Worm (Caenorhabditis elegans) whole organism, young adult: Measurements from ENCODE around the gene R12B2.2.
A peak's percentile ranks its signal among the peaks of the same experiment; 100 is the strongest.

Experiments used
- B0019.2 ChIP-seq: fragments of 200-800 bp; sonication (Bioruptor generic); conservative IDR thresholded peaks from 2 replicates; pipeline ENCODE4 v1.3.6; 2022; ENCODE audit warnings: missing genetic modification reagents, missing genetic modification characterization, missing compliant biosample characterization
- B0336.3 ChIP-seq: fragments of 200-800 bp; sonication (Bioruptor generic); IDR thresholded peaks from 2 replicates; pipeline ENCODE4 v1.3.6; 2022; ENCODE audit warnings: missing genetic modification characterization, missing compliant biosample characterization
- F23B12.7 ChIP-seq: sonication (generic microtip); optimal IDR thresholded peaks from 2 replicates; lab custom pipeline; 2017; ENCODE audit warnings: missing genetic modification characterization, mild to moderate bottlenecking, missing compliant biosample characterization, antibody characterized with exemption, moderate library complexity; ENCODE audit not compliant: insufficient read depth
- F37B4.10 ChIP-seq: fragments of 200-800 bp; sonication (Bioruptor generic); IDR thresholded peaks from 2 replicates; pipeline ENCODE4 v1.3.6; 2022; ENCODE audit warnings: missing genetic modification characterization, missing compliant biosample characterization
- F49E8.2 ChIP-seq: sonication (generic microtip); optimal IDR thresholded peaks from 3 replicates; lab custom pipeline; 2017; ENCODE audit warnings: missing genetic modification characterization, mild to moderate bottlenecking, missing compliant biosample characterization, antibody characterized with exemption, moderate library complexity; ENCODE audit not compliant: insufficient read depth
- F55B11.4 ChIP-seq: sonication (generic microtip); optimal IDR thresholded peaks from 2 replicates; lab custom pipeline; 2016; ENCODE audit warnings: missing compliant biosample characterization, missing genetic modification characterization, borderline replicate concordance; ENCODE audit not compliant: insufficient read depth
- F57A8.1 ChIP-seq: fragments of 200-800 bp; sonication (Bioruptor generic); optimal IDR thresholded peaks from 2 replicates; lab custom pipeline; 2018; ENCODE audit warnings: mild to moderate bottlenecking, missing genetic modification characterization, moderate library complexity, missing compliant biosample characterization
- Y53G8AR.9 ChIP-seq: fragments of 200-800 bp; sonication (Bioruptor generic); conservative IDR thresholded peaks from 2 replicates; pipeline ENCODE4 v1.3.6; 2022; ENCODE audit warnings: missing genetic modification reagents, missing genetic modification characterization, missing compliant biosample characterization
- Y79H2A.3 ChIP-seq: fragments of 200-800 bp; sonication (Bioruptor generic); conservative IDR thresholded peaks from 2 replicates; pipeline ENCODE4 v1.3.6; 2022; ENCODE audit warnings: missing genetic modification reagents, missing genetic modification characterization, missing compliant biosample characterization
- attf-3 ChIP-seq: fragments of 200-800 bp; sonication (Bioruptor generic); conservative IDR thresholded peaks from 2 replicates; pipeline ENCODE4 v1.3.6; 2022; ENCODE audit warnings: missing genetic modification reagents, missing genetic modification characterization, missing compliant biosample characterization
- bed-1 ChIP-seq: fragments of 200-800 bp; sonication (Bioruptor generic); IDR thresholded peaks from 2 replicates; pipeline ENCODE4 v1.3.6; 2022; ENCODE audit warnings: missing genetic modification reagents, missing genetic modification characterization, missing compliant biosample characterization
- cebp-1 ChIP-seq, 2 experiments: fragments of 200-800 bp in 1 of 2; sonication (Bioruptor generic) in 1 of 2; sonication (generic microtip) in 1 of 2; IDR thresholded peaks in 1 of 2; optimal IDR thresholded peaks in 1 of 2; 2 replicates each; pipeline versions ENCODE4 v1.3.6 to Lab custom; 2017 to 2022; ENCODE audit warnings: missing compliant biosample characterization in 2 of 2, missing genetic modification characterization in 2 of 2, mild to moderate bottlenecking in 1 of 2, missing genetic modification reagents in 1 of 2, moderate library complexity in 1 of 2
- ceh-58 ChIP-seq: fragments of 200-800 bp; sonication (Bioruptor generic); IDR thresholded peaks from 2 replicates; pipeline ENCODE4 v1.3.6; 2022; ENCODE audit warnings: missing genetic modification characterization, missing compliant biosample characterization
- chd-7 ChIP-seq: sonication (generic microtip); optimal IDR thresholded peaks from 2 replicates; lab custom pipeline; 2016; ENCODE audit warnings: mild to moderate bottlenecking, missing genetic modification characterization, moderate library complexity, missing compliant biosample characterization
- dox-1 ChIP-seq: fragments of 200-800 bp; sonication (Bioruptor generic); IDR thresholded peaks from 2 replicates; pipeline ENCODE4 v1.3.6; 2022; ENCODE audit warnings: missing genetic modification reagents, missing genetic modification characterization, missing compliant biosample characterization
- ekl-4 ChIP-seq: fragments of 200-800 bp; sonication (Bioruptor generic); IDR thresholded peaks from 2 replicates; pipeline ENCODE4 v1.3.6; 2022; ENCODE audit warnings: missing genetic modification reagents, missing genetic modification characterization, missing compliant biosample characterization
- gei-17 ChIP-seq: fragments of 200-800 bp; sonication (Bioruptor generic); optimal IDR thresholded peaks from 2 replicates; lab custom pipeline; 2018; ENCODE audit warnings: mild to moderate bottlenecking, missing genetic modification characterization, missing compliant biosample characterization
- hlh-12 ChIP-seq: sonication (generic microtip); optimal IDR thresholded peaks from 2 replicates; lab custom pipeline; 2016; ENCODE audit warnings: missing genetic modification characterization, missing compliant biosample characterization
- hmg-20 ChIP-seq: fragments of 200-800 bp; sonication (Bioruptor generic); IDR thresholded peaks from 2 replicates; pipeline ENCODE4 v1.3.6; 2022; ENCODE audit warnings: missing genetic modification reagents, missing genetic modification characterization, missing compliant biosample characterization
- hsf-1 ChIP-seq: fragments of 200-800 bp; sonication (Bioruptor generic); IDR thresholded peaks from 2 replicates; pipeline ENCODE4 v1.3.6; 2022; ENCODE audit warnings: missing genetic modification reagents, missing genetic modification characterization, missing compliant biosample characterization
- let-526 ChIP-seq: fragments of 200-800 bp; sonication (Bioruptor generic); IDR thresholded peaks from 2 replicates; pipeline ENCODE4 v1.3.6; 2022; ENCODE audit warnings: missing genetic modification reagents, missing genetic modification characterization, missing compliant biosample characterization
- let-607 ChIP-seq, 2 experiments: fragments of 200-800 bp in 1 of 2; sonication (Bioruptor generic) in 1 of 2; sonication (generic microtip) in 1 of 2; optimal IDR thresholded peaks; 2 replicates each; lab custom pipeline; 2016 to 2018; ENCODE audit warnings: mild to moderate bottlenecking in 2 of 2, missing compliant biosample characterization in 2 of 2, missing genetic modification characterization in 2 of 2, moderate library complexity in 2 of 2, missing genotype in 1 of 2
- lin-40 ChIP-seq: sonication (generic microtip); optimal IDR thresholded peaks from 2 replicates; lab custom pipeline; 2016; ENCODE audit warnings: missing genetic modification characterization, mild to moderate bottlenecking, missing compliant biosample characterization, missing genotype, missing genetic modification reagents
- lin-54 ChIP-seq: fragments of 200-800 bp; sonication (Bioruptor generic); optimal IDR thresholded peaks from 2 replicates; lab custom pipeline; 2018; ENCODE audit warnings: mild to moderate bottlenecking, missing genetic modification characterization, missing compliant biosample characterization
- lir-1 ChIP-seq: fragments of 200-800 bp; sonication (Bioruptor generic); conservative IDR thresholded peaks from 2 replicates; pipeline ENCODE4 v1.3.6; 2022; ENCODE audit warnings: missing genetic modification reagents, missing genetic modification characterization, missing compliant biosample characterization
- madf-10 ChIP-seq: sonication (generic microtip); optimal IDR thresholded peaks from 2 replicates; lab custom pipeline; 2016; ENCODE audit warnings: mild to moderate bottlenecking, missing genetic modification characterization, missing compliant biosample characterization
- madf-3 ChIP-seq: fragments of 200-800 bp; sonication (Bioruptor generic); IDR thresholded peaks from 2 replicates; pipeline ENCODE4 v1.3.6; 2022; ENCODE audit warnings: missing genetic modification reagents, missing genetic modification characterization, missing compliant biosample characterization
- mel-28 ChIP-seq: sonication (generic microtip); optimal IDR thresholded peaks from 2 replicates; lab custom pipeline; 2016; ENCODE audit warnings: borderline replicate concordance, mild to moderate bottlenecking, missing genetic modification characterization, missing compliant biosample characterization
- mxl-1 ChIP-seq: sonication (generic microtip); optimal IDR thresholded peaks from 2 replicates; lab custom pipeline; 2016; ENCODE audit warnings: missing genetic modification characterization, missing compliant biosample characterization
- nhr-27 ChIP-seq: fragments of 200-800 bp; sonication (Bioruptor generic); optimal IDR thresholded peaks from 2 replicates; lab custom pipeline; 2018; ENCODE audit warnings: mild to moderate bottlenecking, missing genetic modification characterization, moderate library complexity, missing compliant biosample characterization
- nhr-80 ChIP-seq: sonication (generic microtip); optimal IDR thresholded peaks from 2 replicates; lab custom pipeline; 2016; ENCODE audit warnings: missing genetic modification characterization, missing compliant biosample characterization
- pbrm-1 ChIP-seq: fragments of 200-800 bp; sonication (Bioruptor generic); IDR thresholded peaks from 2 replicates; pipeline ENCODE4 v1.3.6; 2022; ENCODE audit warnings: missing genetic modification reagents, missing genetic modification characterization, missing compliant biosample characterization
- sea-2 ChIP-seq: fragments of 200-800 bp; sonication (Bioruptor generic); IDR thresholded peaks from 2 replicates; pipeline ENCODE4 v1.3.6; 2022; ENCODE audit warnings: missing genetic modification characterization, missing compliant biosample characterization
- snpc-1.3 ChIP-seq: sonication (generic microtip); optimal IDR thresholded peaks from 2 replicates; lab custom pipeline; 2017; ENCODE audit warnings: missing genetic modification characterization, mild to moderate bottlenecking, missing compliant biosample characterization, antibody characterized with exemption, moderate library complexity, missing genotype, missing genetic modification reagents; ENCODE audit not compliant: insufficient read depth
- snpc-3.4 ChIP-seq: sonication (generic microtip); optimal IDR thresholded peaks from 2 replicates; lab custom pipeline; 2017; ENCODE audit warnings: missing genetic modification characterization, mild to moderate bottlenecking, missing compliant biosample characterization, antibody characterized with exemption, moderate library complexity, missing genotype, missing genetic modification reagents
- zfh-2 ChIP-seq: fragments of 200-800 bp; sonication (Bioruptor generic); conservative IDR thresholded peaks from 2 replicates; pipeline ENCODE4 v1.3.6; 2022; ENCODE audit warnings: missing genetic modification reagents, missing genetic modification characterization, missing compliant biosample characterization
- ztf-18 ChIP-seq: sonication (generic microtip); optimal IDR thresholded peaks from 2 replicates; lab custom pipeline; 2016; ENCODE audit warnings: missing genotype, mild to moderate bottlenecking, missing genetic modification characterization, missing compliant biosample characterization
- ztf-22 ChIP-seq: fragments of 200-800 bp; sonication (Bioruptor generic); optimal IDR thresholded peaks from 2 replicates; lab custom pipeline; 2018; ENCODE audit warnings: mild to moderate bottlenecking, missing genetic modification characterization, moderate library complexity, missing compliant biosample characterization
- ztf-25 ChIP-seq: fragments of 200-800 bp; sonication (Bioruptor generic); IDR thresholded peaks from 2 replicates; pipeline ENCODE4 v1.3.6; 2022; ENCODE audit warnings: missing genetic modification reagents, missing genetic modification characterization, missing compliant biosample characterization
- ztf-26 ChIP-seq: sonication (generic microtip); optimal IDR thresholded peaks from 2 replicates; lab custom pipeline; 2017; ENCODE audit warnings: missing genetic modification characterization, missing compliant biosample characterization
- ztf-6 ChIP-seq: fragments of 200-800 bp; sonication (Bioruptor generic); IDR thresholded peaks from 2 replicates; pipeline ENCODE4 v1.3.6; 2022; ENCODE audit warnings: missing genetic modification reagents, missing genetic modification characterization, missing compliant biosample characterization

Gene R12B2.2

DNA sequence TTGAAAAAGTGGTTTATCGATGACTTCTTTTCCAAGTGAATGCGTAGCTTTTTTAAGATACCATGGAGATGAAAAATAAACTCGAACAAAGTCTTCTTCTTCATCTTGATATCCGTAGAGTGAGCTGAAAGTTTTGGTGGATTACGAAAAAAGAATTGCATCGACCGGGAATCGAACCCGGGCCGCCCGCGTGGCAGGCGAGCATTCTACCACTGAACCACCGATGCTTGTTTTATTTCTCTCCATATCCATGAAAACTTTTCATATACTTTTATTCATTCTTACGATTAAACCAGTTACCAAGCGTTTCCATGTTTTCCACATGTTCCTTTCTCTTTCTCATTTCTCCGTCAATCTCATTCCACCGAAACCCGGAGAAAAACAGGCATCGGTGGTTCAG lies 24.7 kb upstream of the R12B2.2 start (continued):
- TF ChIP-seq ztf-18 (tag; lab: Kevin White, UChicago): peak; percentile 28
- TF ChIP-seq mxl-1 (tag; lab: Kevin White, UChicago): no peak
- peak; percentile 38 for TF ChIP-seq F49E8.2 (tag; lab: Kevin White, UChicago)
- TF ChIP-seq gei-17: no peak
- TF ChIP-seq let-607 (tag; optimal IDR thresholded peaks at IDR 0.05; lab: Kevin White, UChicago): no peak

DNA sequence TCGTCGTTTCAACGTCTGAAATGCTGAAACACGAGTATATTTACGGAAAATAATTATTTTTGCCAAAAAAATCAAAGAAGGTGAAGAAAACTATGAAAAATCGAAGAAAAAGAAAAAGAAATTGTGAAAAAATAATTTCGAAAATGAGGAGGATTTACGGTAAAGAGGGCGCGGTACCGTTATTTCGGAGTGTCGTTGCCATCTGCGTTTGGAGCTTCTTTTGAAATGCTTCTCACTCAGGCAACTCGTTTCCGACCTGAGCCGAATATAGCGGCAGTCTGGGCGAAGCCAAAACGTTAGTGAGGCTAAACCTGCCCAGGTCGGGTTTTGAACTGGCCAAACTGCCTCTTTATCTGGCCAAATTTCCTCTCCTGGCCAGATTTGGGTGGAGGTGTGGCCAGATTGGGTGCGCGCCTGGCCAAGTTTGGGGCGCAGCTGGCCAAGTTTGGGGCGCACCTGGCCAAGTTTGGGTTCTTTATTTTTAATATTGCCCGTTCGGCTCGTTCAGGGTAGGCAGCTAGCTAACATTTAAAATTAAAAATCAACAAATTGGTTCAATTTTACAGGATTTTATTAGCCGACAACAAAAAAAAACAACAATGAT lies 22.9 kb upstream of the R12B2.2 start:
- peak; percentile 32; the same call in 1 of the 2 replicates for TF ChIP-seq dox-1 (GFP tag; lab: Robert Waterston, UW)
- TF ChIP-seq madf-3 (GFP tag; lab: Robert Waterston, UW): 0 out of 2 replicates have a peak, but pooled peaks have one; percentile 27
- 0 out of 2 replicates have a peak, but pooled peaks have one; percentile 52 for TF ChIP-seq bed-1 (GFP tag; lab: Robert Waterston, UW)
- TF ChIP-seq Y79H2A.3 (GFP tag; lab: Robert Waterston, UW): 0 out of 2 replicates have a peak, but pooled peaks have one; percentile 14
- TF ChIP-seq attf-3: peak; percentile 81
- TF ChIP-seq zfh-2 (GFP tag; lab: Robert Waterston, UW): peak; percentile 53; the same call in 1 of the 2 replicates
- TF ChIP-seq, all 124 proteins: peak for 6; not testable (repeated sequence) for 118

DNA sequence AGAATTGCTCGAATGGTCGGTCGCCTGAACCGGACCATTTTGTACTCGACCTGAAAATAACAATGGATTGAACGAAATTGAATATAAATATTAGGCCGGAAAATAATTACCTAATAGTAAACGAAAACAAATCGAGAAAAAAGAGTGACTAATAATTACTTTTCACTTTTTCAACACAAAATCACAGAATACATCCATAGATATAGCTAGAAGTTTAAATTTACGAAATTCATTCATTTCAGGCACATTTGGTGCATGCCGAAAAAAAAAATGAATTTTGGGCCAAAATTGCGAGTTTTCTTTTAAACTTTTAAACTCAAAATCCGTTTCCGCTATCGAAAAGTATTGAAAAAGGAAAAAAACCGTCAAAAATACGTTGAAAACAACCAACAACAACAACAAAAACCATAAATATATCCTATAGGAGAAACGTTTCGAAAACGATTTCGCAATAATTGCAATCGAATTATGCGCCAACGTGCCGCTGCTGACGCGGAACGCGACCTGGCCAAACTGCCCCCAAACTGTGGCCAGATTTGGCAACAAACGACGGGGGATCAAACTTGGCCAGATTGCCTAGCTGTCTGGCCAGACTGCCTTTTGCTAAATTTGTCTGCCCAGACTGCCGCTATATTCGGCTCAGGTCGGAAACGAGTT lies 21.4 kb upstream of the R12B2.2 start, which contains the start of gene Y37B11A.3:
Gene Y37B11A.3 (minus strand): TSS at position 51 of the 657 bp plus-strand sequence.
- TF ChIP-seq madf-10 (tag; lab: Kevin White, UChicago) (no peak), pbrm-1 (GFP tag; lab: Robert Waterston, UW) (peak; percentile 64), ztf-25 (GFP tag; lab: Robert Waterston, UW) (no peak), attf-3 (0 out of 2 replicates have a peak, but pooled peaks have one; percentile 27), B0336.3 (GFP tag; lab: Robert Waterston, UW) (peak; percentile 46; the same call in 1 of the 2 replicates), hmg-20 (GFP tag; lab: Robert Waterston, UW) (no peak), chd-7 (tag; lab: Kevin White, UChicago) (no peak), lin-40 (tag; lab: Kevin White, UChicago) (peak; percentile 72), lin-54 (GFP tag; lab: Kevin White, UChicago) (peak; percentile 73), snpc-3.4 (tag; lab: Kevin White, UChicago) (no peak), nhr-27 (tag; lab: Kevin White, UChicago) (no peak), let-526 (GFP tag; lab: Robert Waterston, UW) (peak; percentile 84), mel-28 (tag; lab: Kevin White, UChicago) (no peak), ztf-22 (GFP tag; lab: Kevin White, UChicago) (no peak), nhr-80 (tag; lab: Kevin White, UChicago) (peak; percentile 43), B0019.2 (no peak), snpc-1.3 (no peak), F57A8.1 (GFP tag; lab: Kevin White, UChicago) (no peak), sea-2 (GFP tag; lab: Robert Waterston, UW) (no peak), ceh-58 (GFP tag; lab: Robert Waterston, UW) (no peak), F55B11.4 (tag; lab: Kevin White, UChicago) (no peak), ztf-26 (tag; lab: Kevin White, UChicago) (peak; percentile 28), F23B12.7 (tag; lab: Kevin White, UChicago) (peak; percentile 21), ztf-6 (GFP tag; lab: Robert Waterston, UW) (no peak), hlh-12 (no peak), lir-1 (GFP tag; lab: Robert Waterston, UW) (no peak), F37B4.10 (no peak), cebp-1 (GFP tag; IDR thresholded peaks at IDR 0.05; lab: Robert Waterston, UW) (peak; percentile 100), cebp-1 (tag; optimal IDR thresholded peaks at IDR 0.05; lab: Kevin White, UChicago) (peak; percentile 100), gei-17 (peak; percentile 34), hsf-1 (GFP tag; lab: Robert Waterston, UW) (no peak), Y53G8AR.9 (GFP tag; lab: Robert Waterston, UW) (peak; percentile 74), ekl-4 (GFP tag; lab: Robert Waterston, UW) (peak; percentile 76)
